Fruit fly (Drosophila melanogaster) whole organism: Measurements from ENCODE around the gene CG5808.

Source experiments
- Dll ChIP-seq: fragments of >200 bp; optimal IDR thresholded peaks from 2 replicates; lab custom pipeline; 2017
- EcR ChIP-seq, 2 experiments: fragments of >200 bp; optimal IDR thresholded peaks; 2 replicates each; lab custom pipeline; 2017; ENCODE audit warnings: missing biosample characterization in 2 of 2, missing genetic modification characterization in 2 of 2, missing genetic modification reagents in 2 of 2
- pan ChIP-seq: fragments of >200 bp; optimal IDR thresholded peaks from 2 replicates; lab custom pipeline; 2017
- psq ChIP-seq: fragments of >200 bp; optimal IDR thresholded peaks from 2 replicates; lab custom pipeline; 2017

- TF ChIP-seq EcR (GFP tag; optimal IDR thresholded peaks at IDR 0.05; lab: Kevin White, UChicago), result no peak
- no peak for TF ChIP-seq psq (lab: Kevin White, UChicago)
- no peak for TF ChIP-seq Dll
- no peak for TF ChIP-seq pan (lab: Kevin White, UChicago)
Measured at dm6 chr3R:24862574-24863089, 45.8 kb upstream of the CG5808 start, which contains the start of gene CG7016.
